Fruit fly (Drosophila melanogaster) whole organism: ENCODE results near the gene rpr.

ENCODE experiments used
- CG8478 ChIP-seq: fragments of >200 bp; optimal IDR thresholded peaks from 2 replicates; lab custom pipeline; 2018; ENCODE audit warnings: inconsistent platforms
- Dll ChIP-seq: fragments of >200 bp; optimal IDR thresholded peaks from 2 replicates; lab custom pipeline; 2017
- EcR ChIP-seq, 2 experiments: fragments of >200 bp; optimal IDR thresholded peaks; 2 replicates each; lab custom pipeline; 2017; ENCODE audit warnings: missing biosample characterization in 2 of 2, missing genetic modification characterization in 2 of 2, missing genetic modification reagents in 2 of 2
- usp ChIP-seq: fragments of >200 bp; optimal IDR thresholded peaks from 2 replicates; lab custom pipeline; 2017; ENCODE audit warnings: missing biosample characterization, missing genetic modification characterization, mixed read lengths

DNA sequence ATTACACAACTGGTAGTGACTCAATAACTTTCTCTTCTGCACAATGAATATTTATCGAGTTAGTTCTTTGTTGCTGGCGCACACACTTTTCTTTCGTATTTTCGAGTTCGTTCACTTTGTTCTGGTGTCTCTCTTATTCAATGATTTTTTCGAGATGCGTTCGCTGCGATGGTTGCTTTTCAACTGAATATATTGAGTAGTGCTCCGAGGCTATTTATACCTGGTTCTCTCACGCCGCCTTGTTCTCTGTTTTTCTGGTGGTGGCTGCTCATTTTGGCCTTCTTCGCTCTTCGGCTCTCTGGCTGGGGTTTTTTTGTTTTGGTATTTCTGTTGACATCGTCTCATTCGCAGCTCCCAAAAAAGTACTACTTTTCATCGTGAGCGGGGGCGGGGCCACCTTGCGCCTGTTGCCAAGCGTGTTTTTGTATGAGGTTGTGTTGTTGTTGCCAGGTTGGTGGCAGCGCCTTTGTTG lies at the start of gene rpr:
- no peak for TF ChIP-seq CG8478 (lab: Kevin White, UChicago)
- TF ChIP-seq usp (GFP tag; lab: Kevin White, UChicago) = no peak
- TF ChIP-seq Dll (lab: Kevin White, UChicago) = peak; percentile 45
- peak in 1 of 2 experiments; percentile 83 for TF ChIP-seq EcR (GFP tag; optimal IDR thresholded peaks at IDR 0.05; lab: Kevin White, UChicago)
